Worm (Caenorhabditis elegans): Measurements from ENCODE around the gene C53D6.6.

- TF ChIP-seq F23B12.7 (tag; optimal IDR thresholded peaks at IDR 0.05; ENCODE audit: insufficient read depth) (no peak), ets-4 (GFP tag; optimal IDR thresholded peaks at IDR 0.05) (no peak), Y67H2A.10 (GFP tag; conservative IDR thresholded peaks at IDR 0.05) (no peak), snpc-4 (GFP tag; optimal IDR thresholded peaks at IDR 0.05) (no peak), snpc-4 (tag; optimal IDR thresholded peaks at IDR 0.05) (no peak), F37B4.10 (GFP tag; IDR thresholded peaks at IDR 0.05) (no peak), ccch-3 (GFP tag; optimal IDR thresholded peaks at IDR 0.05) (no peak), sptf-2 (GFP tag; optimal IDR thresholded peaks at IDR 0.05) (no peak), ceh-27 (GFP tag; optimal IDR thresholded peaks at IDR 0.05) (no peak), lsl-1 (GFP tag; optimal IDR thresholded peaks at IDR 0.05) (no peak), rpc-1 (optimal IDR thresholded peaks at IDR 0.05) (no peak), rpc-1 (tag; optimal IDR thresholded peaks at IDR 0.05) (no peak)
These were observed 54.4 kb downstream of the C53D6.6 start for ce11 chrIV:8978047-8978446.
